Worm (Caenorhabditis elegans) whole organism, early embryonic: Measurements from ENCODE around the gene gst-18.

ENCODE experiments used
- B0310.2 ChIP-seq: sonication (generic microtip); optimal IDR thresholded peaks from 2 replicates; lab custom pipeline; 2016; ENCODE audit warnings: mild to moderate bottlenecking, missing genetic modification characterization, missing compliant biosample characterization
- F13C5.2 ChIP-seq: sonication (generic microtip); optimal IDR thresholded peaks from 2 replicates; lab custom pipeline; 2017; ENCODE audit warnings: mild to moderate bottlenecking, missing genetic modification characterization, inconsistent platforms, missing compliant biosample characterization
- aly-1 ChIP-seq: sonication (generic microtip); optimal IDR thresholded peaks from 2 replicates; lab custom pipeline; 2016; ENCODE audit warnings: missing genetic modification characterization, missing compliant biosample characterization
- ama-1 ChIP-seq: fragments of 150-350 bp; optimal IDR thresholded peaks from 2 replicates; lab custom pipeline; 2014
- ceh-13 ChIP-seq: fragments of 200-800 bp; sonication (Bioruptor generic); optimal IDR thresholded peaks from 2 replicates; lab custom pipeline; 2018; ENCODE audit warnings: mild to moderate bottlenecking, missing genetic modification characterization, missing compliant biosample characterization
- ceh-36 ChIP-seq: sonication (generic microtip); optimal IDR thresholded peaks from 2 replicates; lab custom pipeline; 2016; ENCODE audit warnings: missing genetic modification characterization, inconsistent platforms, missing compliant biosample characterization
- ets-7 ChIP-seq: sonication (generic microtip); optimal IDR thresholded peaks from 2 replicates; lab custom pipeline; 2016; ENCODE audit warnings: missing genotype, missing genetic modification characterization, missing compliant biosample characterization
- flt-1 ChIP-seq: fragments of 200-800 bp; sonication (Bioruptor generic); IDR thresholded peaks from 2 replicates; pipeline ENCODE4 v1.3.6; 2022; ENCODE audit warnings: missing genetic modification characterization, missing compliant biosample characterization
- hmbx-1 ChIP-seq: sonication (generic microtip); optimal IDR thresholded peaks from 2 replicates; lab custom pipeline; 2016; ENCODE audit warnings: mild to moderate bottlenecking, missing genetic modification characterization, missing compliant biosample characterization
- hmg-4 ChIP-seq: fragments of 200-800 bp; sonication (Bioruptor generic); optimal IDR thresholded peaks from 2 replicates; lab custom pipeline; 2018; ENCODE audit warnings: mild to moderate bottlenecking, missing genetic modification characterization, missing compliant biosample characterization
- hnd-1 ChIP-seq: sonication (generic microtip); optimal IDR thresholded peaks from 2 replicates; lab custom pipeline; 2016; ENCODE audit warnings: missing genetic modification characterization, missing compliant biosample characterization
- pes-1 ChIP-seq: fragments of 200-800 bp; sonication (Bioruptor generic); IDR thresholded peaks from 2 replicates; pipeline ENCODE4 v1.3.6; 2022; ENCODE audit warnings: missing genetic modification reagents, missing genetic modification characterization, missing compliant biosample characterization
- scrt-1 ChIP-seq: fragments of 200-800 bp; sonication (Bioruptor generic); IDR thresholded peaks from 2 replicates; pipeline ENCODE4 v1.3.6; 2022; ENCODE audit warnings: missing genetic modification characterization, missing compliant biosample characterization
- sea-1 ChIP-seq: fragments of 200-800 bp; sonication (Bioruptor generic); conservative IDR thresholded peaks from 2 replicates; pipeline ENCODE4 v1.3.6; 2022; ENCODE audit warnings: missing genetic modification characterization, missing compliant biosample characterization
- tbx-11 ChIP-seq: fragments of 200-800 bp; sonication (Bioruptor generic); IDR thresholded peaks from 2 replicates; pipeline ENCODE4 v1.3.6; 2022; ENCODE audit warnings: missing genetic modification characterization, missing compliant biosample characterization
- tbx-37 ChIP-seq: fragments of 200-800 bp; sonication (Bioruptor generic); conservative IDR thresholded peaks from 2 replicates; pipeline ENCODE4 v1.3.6; 2022; ENCODE audit warnings: missing genetic modification reagents, missing genetic modification characterization, missing compliant biosample characterization
- tra-4 ChIP-seq: sonication (generic microtip); optimal IDR thresholded peaks from 2 replicates; lab custom pipeline; 2017; ENCODE audit warnings: missing genetic modification characterization, missing compliant biosample characterization

Gene gst-18

DNA sequence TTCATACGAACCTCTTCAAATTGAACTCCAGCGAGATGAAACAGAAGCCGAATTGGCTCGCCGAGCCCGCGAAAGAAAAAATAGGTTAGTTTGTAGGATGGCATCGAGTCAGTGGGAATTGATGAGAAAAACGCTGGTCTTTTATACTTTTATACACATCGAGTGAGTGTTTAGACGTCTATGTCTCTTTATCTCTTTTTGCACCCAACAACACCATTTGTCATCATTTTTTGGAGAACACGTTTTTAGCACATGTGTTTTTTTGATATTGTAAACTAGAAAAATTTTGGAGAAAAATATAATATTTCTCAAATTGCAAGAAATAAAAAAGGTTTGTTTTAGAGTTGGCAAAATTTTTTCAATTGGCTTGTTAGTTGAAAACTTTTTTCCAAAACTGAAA is 6.4 kb downstream of the gst-18 start, which contains the start of gene gst-16:
TSS of gene gst-16 (minus strand) at position 111 of the 400 bp plus-strand sequence.
- TF ChIP-seq tra-4 (tag; lab: Kevin White, UChicago) (no peak), hnd-1 (tag; lab: Kevin White, UChicago) (no peak), F13C5.2 (tag; lab: Kevin White, UChicago) (no peak), flt-1 (GFP tag; lab: Robert Waterston, UW) (no peak)

DNA sequence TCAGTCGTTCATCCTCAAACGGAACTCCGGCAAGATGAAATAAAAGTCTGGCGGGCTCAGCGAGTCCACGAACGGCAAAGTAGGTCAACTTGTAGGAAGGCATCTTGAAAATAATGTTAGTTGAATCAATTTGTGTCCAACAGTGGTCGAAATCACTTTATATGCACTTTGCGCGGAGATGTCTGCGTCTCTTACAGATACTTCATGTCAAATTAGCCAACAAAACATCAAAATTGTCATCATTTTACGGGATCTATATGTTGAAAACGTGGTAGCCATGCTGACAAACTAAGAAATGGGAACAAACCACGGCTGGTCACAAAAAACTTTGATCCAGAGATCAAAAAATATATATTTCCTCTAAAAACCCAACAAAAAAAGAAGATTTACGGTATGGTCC is 12.9 kb downstream of the gst-18 start, which contains the start of gene gst-12:
TSS of gene gst-12 (minus strand) at position 254 of the 400 bp plus-strand sequence.
- no peak for TF ChIP-seq pes-1 (GFP tag; lab: Robert Waterston, UW)
- TF ChIP-seq ets-7 (tag; lab: Kevin White, UChicago): no peak
- no peak for TF ChIP-seq sea-1 (GFP tag; lab: Robert Waterston, UW)
- TF ChIP-seq flt-1 (GFP tag; lab: Robert Waterston, UW): no peak
- no peak for TF ChIP-seq F13C5.2 (tag; lab: Kevin White, UChicago)
- TF ChIP-seq B0310.2 (tag; lab: Kevin White, UChicago): no peak
- TF ChIP-seq hmg-4 (GFP tag; lab: Kevin White, UChicago): no peak
- no peak for TF ChIP-seq tbx-37 (GFP tag; lab: Robert Waterston, UW)
- no peak for TF ChIP-seq aly-1 (tag; lab: Kevin White, UChicago)
- no peak for TF ChIP-seq ceh-13
- TF ChIP-seq tbx-11 (GFP tag; lab: Robert Waterston, UW): no peak
- no peak for TF ChIP-seq hnd-1 (tag; lab: Kevin White, UChicago)
- TF ChIP-seq hmbx-1 (tag; lab: Kevin White, UChicago): no peak
- TF ChIP-seq ama-1 (lab: Kevin White, UChicago): no peak
- TF ChIP-seq scrt-1: no peak
- TF ChIP-seq tra-4 (tag; lab: Kevin White, UChicago): no peak
- no peak for TF ChIP-seq ceh-36 (tag; lab: Kevin White, UChicago)

DNA sequence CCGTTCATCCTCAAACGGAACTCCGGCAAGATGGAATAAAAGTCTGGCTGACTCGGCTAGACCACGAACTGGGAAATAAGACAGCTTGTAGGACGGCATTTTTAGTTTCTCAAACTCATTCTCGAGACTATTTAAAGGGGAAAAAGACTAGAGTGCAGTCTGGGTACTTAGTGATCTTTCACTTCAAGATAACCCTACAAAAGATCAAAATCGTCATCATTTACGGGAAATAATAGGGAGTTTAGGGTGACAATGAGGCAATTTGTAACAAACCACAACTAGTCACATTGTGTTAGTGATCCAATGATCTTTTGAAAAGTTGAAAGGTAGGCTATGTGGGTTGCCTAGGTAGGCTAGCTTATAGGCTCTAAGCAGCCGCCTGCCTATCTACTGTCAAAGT is 14.7 kb downstream of the gst-18 start, which contains the start of gene gst-14:
TSS of gene gst-14 (minus strand) at position 101 of the 400 bp plus-strand sequence.
- no peak for TF ChIP-seq sea-1 (GFP tag; lab: Robert Waterston, UW)
- no peak for TF ChIP-seq ceh-36 (tag; lab: Kevin White, UChicago)
- TF ChIP-seq hmg-4 (GFP tag; lab: Kevin White, UChicago): no peak
- TF ChIP-seq tbx-11 (GFP tag; lab: Robert Waterston, UW): no peak
- TF ChIP-seq tra-4 (tag; lab: Kevin White, UChicago): no peak
- no peak for TF ChIP-seq hnd-1 (tag; lab: Kevin White, UChicago)
- no peak for TF ChIP-seq F13C5.2 (tag; lab: Kevin White, UChicago)
- no peak for TF ChIP-seq hmbx-1 (tag; lab: Kevin White, UChicago)

DNA sequence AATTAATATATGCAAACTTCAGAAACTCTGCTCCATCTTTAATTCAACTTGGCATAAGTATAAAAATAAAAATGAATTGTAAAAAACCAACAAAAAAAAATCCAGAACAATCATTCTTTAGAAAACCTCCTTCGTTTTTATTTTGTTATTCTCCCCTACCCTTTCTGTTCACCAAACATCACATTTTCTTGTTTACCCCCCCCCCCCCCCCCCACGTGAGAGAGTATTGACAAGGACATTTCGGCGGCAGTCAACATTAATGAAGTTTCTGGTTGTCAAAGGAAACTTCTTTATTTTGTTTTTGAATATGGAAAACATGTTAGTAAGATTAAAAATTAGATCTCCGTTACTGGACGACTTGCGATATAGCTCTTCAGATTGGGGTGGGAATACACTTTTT is 16.2 kb downstream of the gst-18 start:
- no peak for TF ChIP-seq F13C5.2 (tag; lab: Kevin White, UChicago)
- TF ChIP-seq hmg-4 (GFP tag; lab: Kevin White, UChicago): no peak
- no peak for TF ChIP-seq tbx-11 (GFP tag; lab: Robert Waterston, UW)
- no peak for TF ChIP-seq B0310.2 (tag; lab: Kevin White, UChicago)
- no peak for TF ChIP-seq hnd-1 (tag; lab: Kevin White, UChicago)
- no peak for TF ChIP-seq tbx-37 (GFP tag; lab: Robert Waterston, UW)
- no peak for TF ChIP-seq aly-1 (tag; lab: Kevin White, UChicago)
- TF ChIP-seq ama-1 (lab: Kevin White, UChicago): no peak
- no peak for TF ChIP-seq hmbx-1 (tag; lab: Kevin White, UChicago)
- TF ChIP-seq tra-4 (tag; lab: Kevin White, UChicago): no peak
- no peak for TF ChIP-seq ets-7 (tag; lab: Kevin White, UChicago)
- TF ChIP-seq scrt-1: no peak

DNA sequence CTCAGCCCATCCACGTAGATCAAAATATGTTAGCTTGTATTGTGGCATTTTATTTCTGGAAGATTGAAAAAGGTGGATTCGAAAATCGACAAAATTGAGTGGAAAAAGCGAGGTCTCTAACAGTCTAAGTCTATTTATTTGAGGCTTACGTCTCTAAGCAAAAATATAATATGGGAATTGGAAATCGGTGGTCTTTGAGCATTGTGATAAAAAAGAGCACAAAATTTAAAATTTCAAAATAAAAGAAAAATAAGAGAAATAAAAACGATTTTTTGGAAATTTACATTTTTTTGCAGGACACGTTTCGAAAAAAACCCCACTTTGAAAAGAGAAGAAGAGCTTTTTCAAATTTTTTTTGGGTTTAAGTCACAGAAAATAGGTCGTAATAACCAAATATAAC is 17.6 kb downstream of the gst-18 start, which contains the start of gene gst-15:
TSS of gene gst-15 (minus strand) at position 101 of the 400 bp plus-strand sequence.
- TF ChIP-seq pes-1 (GFP tag; lab: Robert Waterston, UW) (no peak), flt-1 (GFP tag; lab: Robert Waterston, UW) (no peak), scrt-1 (no peak), sea-1 (GFP tag; lab: Robert Waterston, UW) (no peak), B0310.2 (tag; lab: Kevin White, UChicago) (no peak), F13C5.2 (tag; lab: Kevin White, UChicago) (no peak), hmg-4 (GFP tag; lab: Kevin White, UChicago) (no peak), ceh-36 (tag; lab: Kevin White, UChicago) (no peak)

DNA sequence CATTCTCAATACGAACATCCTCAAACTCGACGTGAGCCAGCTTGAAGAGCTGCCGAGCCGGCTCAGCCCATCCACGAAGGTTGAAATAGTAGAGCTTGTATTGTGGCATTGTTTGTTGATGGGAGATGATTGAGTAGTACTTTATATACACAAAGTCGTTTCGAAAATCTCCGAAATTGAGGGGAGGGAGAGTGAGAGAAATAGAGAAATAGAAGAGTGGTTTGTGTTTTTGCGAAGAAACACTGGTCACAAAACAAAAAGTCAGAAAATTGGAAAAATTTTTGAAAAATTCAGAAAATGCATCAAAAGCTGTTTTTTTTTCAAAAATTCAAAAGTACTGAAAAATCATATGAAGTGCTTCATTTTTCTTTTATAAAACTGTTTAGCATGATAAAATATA is 19.5 kb downstream of the gst-18 start, which contains the start of gene gst-24:
TSS of gene gst-24 (minus strand) at position 181 of the 400 bp plus-strand sequence.
- no peak for TF ChIP-seq hnd-1 (tag; lab: Kevin White, UChicago)
- no peak for TF ChIP-seq pes-1 (GFP tag; lab: Robert Waterston, UW)
- TF ChIP-seq tbx-11 (GFP tag; lab: Robert Waterston, UW): no peak
- no peak for TF ChIP-seq hmg-4 (GFP tag; lab: Kevin White, UChicago)
- no peak for TF ChIP-seq scrt-1
- TF ChIP-seq tra-4 (tag; lab: Kevin White, UChicago): no peak
- TF ChIP-seq flt-1 (GFP tag; lab: Robert Waterston, UW): no peak
- TF ChIP-seq aly-1 (tag; lab: Kevin White, UChicago): no peak
- no peak for TF ChIP-seq B0310.2 (tag; lab: Kevin White, UChicago)
- TF ChIP-seq sea-1 (GFP tag; lab: Robert Waterston, UW): no peak
- no peak for TF ChIP-seq ceh-13
- no peak for TF ChIP-seq F13C5.2 (tag; lab: Kevin White, UChicago)
- no peak for TF ChIP-seq ceh-36 (tag; lab: Kevin White, UChicago)
- TF ChIP-seq hmbx-1 (tag; lab: Kevin White, UChicago): no peak

DNA sequence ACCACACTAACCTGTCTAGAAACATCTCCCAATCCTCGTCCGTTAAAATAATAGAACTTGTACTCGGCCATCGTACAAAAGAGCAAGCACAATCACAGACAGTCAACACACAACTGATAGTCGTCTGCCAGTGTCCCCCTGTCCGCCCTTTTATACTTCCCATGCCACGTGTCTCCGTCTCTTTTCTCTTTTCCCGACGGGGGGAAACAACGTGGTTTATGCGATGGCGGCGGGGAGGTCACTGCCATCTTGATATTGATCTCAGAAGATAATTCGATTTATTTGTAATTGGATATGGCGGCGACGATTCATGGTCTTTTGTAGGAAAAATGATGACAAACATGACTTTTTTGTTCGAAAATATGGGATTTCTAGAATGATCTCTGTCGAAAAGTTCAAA is 21.0 kb downstream of the gst-18 start, which contains the start of gene gst-20:
TSS of gene gst-20 (minus strand) at position 170 of the 400 bp plus-strand sequence.
- TF ChIP-seq ceh-13 (no peak), flt-1 (GFP tag; lab: Robert Waterston, UW) (no peak), F13C5.2 (tag; lab: Kevin White, UChicago) (no peak), tra-4 (tag; lab: Kevin White, UChicago) (no peak), hmg-4 (GFP tag; lab: Kevin White, UChicago) (no peak), tbx-11 (GFP tag; lab: Robert Waterston, UW) (no peak), scrt-1 (no peak)
